Worm (Caenorhabditis elegans) whole organism, young adult: ENCODE measurements around the gene W09D6.4.

Experiments
- B0336.3 ChIP-seq: fragments of 200-800 bp; sonication (Bioruptor generic); IDR thresholded peaks from 2 replicates; pipeline ENCODE4 v1.3.6; 2022; ENCODE audit warnings: missing genetic modification characterization, missing compliant biosample characterization
- C06A6.2 ChIP-seq: fragments of 200-800 bp; sonication (Bioruptor generic); conservative IDR thresholded peaks from 2 replicates; pipeline ENCODE4 v1.3.6; 2022; ENCODE audit warnings: missing genetic modification characterization, missing compliant biosample characterization
- D2030.7 ChIP-seq: fragments of 200-800 bp; sonication (Bioruptor generic); IDR thresholded peaks from 2 replicates; pipeline ENCODE4 v1.3.6; 2022; ENCODE audit warnings: missing genetic modification reagents, missing genetic modification characterization, missing compliant biosample characterization
- F22D6.2 ChIP-seq: sonication (generic microtip); optimal IDR thresholded peaks from 2 replicates; lab custom pipeline; 2016; ENCODE audit warnings: mild to moderate bottlenecking, missing genetic modification characterization, missing compliant biosample characterization
- F33H1.4 ChIP-seq: fragments of 200-800 bp; sonication (Bioruptor generic); IDR thresholded peaks from 2 replicates; pipeline ENCODE4 v1.3.6; 2022; ENCODE audit warnings: missing genetic modification reagents, missing genetic modification characterization, missing compliant biosample characterization
- F39B2.1 ChIP-seq: fragments of 200-800 bp; sonication (Bioruptor generic); IDR thresholded peaks from 2 replicates; pipeline ENCODE4 v1.3.6; 2022; ENCODE audit warnings: missing genetic modification reagents, missing genetic modification characterization, missing compliant biosample characterization
- F52B5.7 ChIP-seq: sonication (generic microtip); optimal IDR thresholded peaks from 2 replicates; lab custom pipeline; 2016; ENCODE audit warnings: mild to moderate bottlenecking, missing genetic modification characterization, missing compliant biosample characterization
- F57A8.1 ChIP-seq: fragments of 200-800 bp; sonication (Bioruptor generic); optimal IDR thresholded peaks from 2 replicates; lab custom pipeline; 2018; ENCODE audit warnings: mild to moderate bottlenecking, missing genetic modification characterization, moderate library complexity, missing compliant biosample characterization
- T07F8.4 ChIP-seq: sonication (generic microtip); optimal IDR thresholded peaks from 2 replicates; lab custom pipeline; 2016; ENCODE audit warnings: mild to moderate bottlenecking, missing genetic modification characterization, moderate library complexity, missing compliant biosample characterization
- Y53F4B.3 ChIP-seq: fragments of 200-800 bp; sonication (Bioruptor generic); IDR thresholded peaks from 2 replicates; pipeline ENCODE4 v1.3.6; 2022; ENCODE audit warnings: missing genetic modification reagents, missing genetic modification characterization, missing compliant biosample characterization
- Y53G8AR.9 ChIP-seq: fragments of 200-800 bp; sonication (Bioruptor generic); conservative IDR thresholded peaks from 2 replicates; pipeline ENCODE4 v1.3.6; 2022; ENCODE audit warnings: missing genetic modification reagents, missing genetic modification characterization, missing compliant biosample characterization
- Y95B8A.8 ChIP-seq: fragments of 200-800 bp; sonication (Bioruptor generic); IDR thresholded peaks from 2 replicates; pipeline ENCODE4 v1.3.6; 2022; ENCODE audit warnings: missing genetic modification reagents, missing genetic modification characterization, missing compliant biosample characterization
- aptf-2 ChIP-seq: fragments of 200-800 bp; sonication (Bioruptor generic); conservative IDR thresholded peaks from 2 replicates; pipeline ENCODE4 v1.3.6; 2022; ENCODE audit warnings: missing genetic modification reagents, missing genetic modification characterization, missing compliant biosample characterization
- attf-5 ChIP-seq: fragments of 200-800 bp; sonication (Bioruptor generic); optimal IDR thresholded peaks from 2 replicates; lab custom pipeline; 2018; ENCODE audit warnings: mild to moderate bottlenecking, missing genetic modification characterization, missing compliant biosample characterization
- ceh-100 ChIP-seq: fragments of 200-800 bp; sonication (Bioruptor generic); IDR thresholded peaks from 2 replicates; pipeline ENCODE4 v1.3.6; 2022; ENCODE audit warnings: missing genetic modification reagents, missing genetic modification characterization, missing compliant biosample characterization
- ceh-27 ChIP-seq: fragments of 200-800 bp; sonication (Bioruptor generic); optimal IDR thresholded peaks from 2 replicates; lab custom pipeline; 2018; ENCODE audit warnings: mild to moderate bottlenecking, missing genetic modification characterization, moderate library complexity, missing compliant biosample characterization
- ceh-58 ChIP-seq: fragments of 200-800 bp; sonication (Bioruptor generic); IDR thresholded peaks from 2 replicates; pipeline ENCODE4 v1.3.6; 2022; ENCODE audit warnings: missing genetic modification characterization, missing compliant biosample characterization
- ceh-79 ChIP-seq: sonication (generic microtip); optimal IDR thresholded peaks from 2 replicates; lab custom pipeline; 2017; ENCODE audit warnings: mild to moderate bottlenecking, missing genetic modification characterization, missing compliant biosample characterization
- ceh-91 ChIP-seq: fragments of 200-800 bp; sonication (Bioruptor generic); IDR thresholded peaks from 2 replicates; pipeline ENCODE4 v1.3.6; 2022; ENCODE audit warnings: missing genetic modification reagents, missing genetic modification characterization, missing compliant biosample characterization
- chd-7 ChIP-seq: sonication (generic microtip); optimal IDR thresholded peaks from 2 replicates; lab custom pipeline; 2016; ENCODE audit warnings: mild to moderate bottlenecking, missing genetic modification characterization, moderate library complexity, missing compliant biosample characterization
- dpl-1 ChIP-seq: fragments of 150-350 bp; optimal IDR thresholded peaks from 2 replicates; lab custom pipeline; 2014; ENCODE audit warnings: missing biosample characterization, missing genetic modification reagents, missing genetic modification characterization
- efl-1 ChIP-seq: fragments of 150-350 bp; optimal IDR thresholded peaks from 2 replicates; lab custom pipeline; 2014; ENCODE audit warnings: missing biosample characterization, missing genetic modification reagents, missing genetic modification characterization
- egl-44 ChIP-seq: fragments of 200-800 bp; sonication (Bioruptor generic); IDR thresholded peaks from 2 replicates; pipeline ENCODE4 v1.3.6; 2022; ENCODE audit warnings: missing genetic modification reagents, missing genetic modification characterization, missing compliant biosample characterization
- ets-4 ChIP-seq: fragments of 200-800 bp; sonication (Bioruptor generic); optimal IDR thresholded peaks from 2 replicates; lab custom pipeline; 2018; ENCODE audit warnings: mild to moderate bottlenecking, missing genetic modification characterization, missing compliant biosample characterization
- hmg-1.2 ChIP-seq: fragments of 200-800 bp; sonication (Bioruptor generic); IDR thresholded peaks from 2 replicates; pipeline ENCODE4 v1.3.6; 2022; ENCODE audit warnings: missing genetic modification reagents, missing genetic modification characterization, missing compliant biosample characterization
- lin-54 ChIP-seq: fragments of 200-800 bp; sonication (Bioruptor generic); optimal IDR thresholded peaks from 2 replicates; lab custom pipeline; 2018; ENCODE audit warnings: mild to moderate bottlenecking, missing genetic modification characterization, missing compliant biosample characterization
- lsl-1 ChIP-seq: fragments of 200-800 bp; sonication (Bioruptor generic); optimal IDR thresholded peaks from 2 replicates; lab custom pipeline; 2018; ENCODE audit warnings: mild to moderate bottlenecking, missing genetic modification characterization, moderate library complexity, missing compliant biosample characterization
- madf-3 ChIP-seq: fragments of 200-800 bp; sonication (Bioruptor generic); IDR thresholded peaks from 2 replicates; pipeline ENCODE4 v1.3.6; 2022; ENCODE audit warnings: missing genetic modification reagents, missing genetic modification characterization, missing compliant biosample characterization
- madf-6 ChIP-seq: fragments of 200-800 bp; sonication (Bioruptor generic); IDR thresholded peaks from 2 replicates; pipeline ENCODE4 v1.3.6; 2022; ENCODE audit warnings: missing genetic modification reagents, missing genetic modification characterization, missing compliant biosample characterization
- madf-8 ChIP-seq: fragments of 200-800 bp; sonication (Bioruptor generic); conservative IDR thresholded peaks from 2 replicates; pipeline ENCODE4 v1.3.6; 2022; ENCODE audit warnings: missing genetic modification reagents, missing genetic modification characterization, missing compliant biosample characterization
- mcd-1 ChIP-seq: fragments of 200-800 bp; sonication (Bioruptor generic); IDR thresholded peaks from 2 replicates; pipeline ENCODE4 v1.3.6; 2022; ENCODE audit warnings: missing genetic modification reagents, missing genetic modification characterization, missing compliant biosample characterization
- mel-28 ChIP-seq: sonication (generic microtip); optimal IDR thresholded peaks from 2 replicates; lab custom pipeline; 2016; ENCODE audit warnings: borderline replicate concordance, mild to moderate bottlenecking, missing genetic modification characterization, missing compliant biosample characterization
- mes-4 ChIP-seq: sonication (generic microtip); optimal IDR thresholded peaks from 2 replicates; lab custom pipeline; 2016; ENCODE audit warnings: missing genotype, missing genetic modification characterization, missing compliant biosample characterization
- nhr-27 ChIP-seq: fragments of 200-800 bp; sonication (Bioruptor generic); optimal IDR thresholded peaks from 2 replicates; lab custom pipeline; 2018; ENCODE audit warnings: mild to moderate bottlenecking, missing genetic modification characterization, moderate library complexity, missing compliant biosample characterization
- pbrm-1 ChIP-seq: fragments of 200-800 bp; sonication (Bioruptor generic); IDR thresholded peaks from 2 replicates; pipeline ENCODE4 v1.3.6; 2022; ENCODE audit warnings: missing genetic modification reagents, missing genetic modification characterization, missing compliant biosample characterization
- rcor-1 ChIP-seq: fragments of 200-800 bp; sonication (Bioruptor generic); IDR thresholded peaks from 2 replicates; pipeline ENCODE4 v1.3.6; 2022; ENCODE audit warnings: missing genetic modification reagents, missing genetic modification characterization, missing compliant biosample characterization
- repo-1 ChIP-seq: sonication (generic microtip); optimal IDR thresholded peaks from 2 replicates; lab custom pipeline; 2017; ENCODE audit warnings: mild to moderate bottlenecking, missing genetic modification characterization, missing compliant biosample characterization
- snpc-4 ChIP-seq, 5 experiments: fragments of 150-350 bp in 1 of 5; sonication (generic microtip) in 4 of 5; optimal IDR thresholded peaks; 2 replicates each; lab custom pipeline; 2014 to 2018; ENCODE audit warnings: missing genetic modification characterization in 5 of 5, missing biosample characterization in 3 of 5, antibody characterized with exemption in 2 of 5, mild to moderate bottlenecking in 2 of 5, missing compliant biosample characterization in 2 of 5, missing genotype in 2 of 5, moderate library complexity in 2 of 5, missing genetic modification reagents in 1 of 5
- tbp1 ChIP-seq: fragments of 200-800 bp; sonication (Bioruptor generic); optimal IDR thresholded peaks from 2 replicates; lab custom pipeline; 2018; ENCODE audit warnings: mild to moderate bottlenecking, missing genetic modification characterization, missing compliant biosample characterization
- unc-130 ChIP-seq: sonication (generic microtip); optimal IDR thresholded peaks from 2 replicates; lab custom pipeline; 2016; ENCODE audit warnings: missing genetic modification reagents, missing genetic modification characterization, missing compliant biosample characterization
- xnd-1 ChIP-seq: sonication (generic microtip); optimal IDR thresholded peaks from 2 replicates; lab custom pipeline; 2016; ENCODE audit warnings: missing genotype, missing genetic modification reagents, missing genetic modification characterization, missing compliant biosample characterization
- ztf-26 ChIP-seq: sonication (generic microtip); optimal IDR thresholded peaks from 2 replicates; lab custom pipeline; 2017; ENCODE audit warnings: missing genetic modification characterization, missing compliant biosample characterization
- ztf-28 ChIP-seq: fragments of 200-800 bp; sonication (Bioruptor generic); IDR thresholded peaks from 2 replicates; pipeline ENCODE4 v1.3.6; 2022; ENCODE audit warnings: missing genetic modification reagents, missing genetic modification characterization, missing compliant biosample characterization

The W09D6.4 gene

DNA sequence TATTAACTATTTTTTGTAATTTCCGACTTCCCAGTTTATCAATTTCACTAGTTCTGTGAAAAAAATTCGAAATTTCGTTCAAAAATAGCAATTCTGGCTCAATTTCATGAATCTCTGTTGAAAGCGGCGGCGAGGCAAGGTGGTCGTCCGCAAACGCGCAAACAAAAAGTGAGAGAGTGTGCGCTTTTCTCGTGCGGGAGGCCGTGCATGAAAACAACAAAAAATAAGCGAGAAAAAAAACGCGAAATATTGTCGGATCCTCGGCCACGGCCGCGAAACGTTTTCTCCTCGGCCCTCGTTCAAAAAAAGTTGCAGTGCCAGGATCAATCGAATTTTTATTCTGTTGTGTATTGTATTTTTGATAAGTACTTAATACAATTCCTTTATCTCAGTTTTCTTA is 33.2 kb downstream of the W09D6.4 start (continued):
- peak; percentile 23 for TF ChIP-seq unc-130 (GFP tag; lab: Kevin White, UChicago)
- peak; percentile 51 for TF ChIP-seq ceh-27 (GFP tag; lab: Kevin White, UChicago)
- peak; percentile 18 for TF ChIP-seq tbp1 (GFP tag; lab: Kevin White, UChicago)
- no peak for TF ChIP-seq ceh-79 (tag; lab: Kevin White, UChicago)
- peak; percentile 87 for TF ChIP-seq attf-5 (GFP tag; lab: Kevin White, UChicago)
- no peak for TF ChIP-seq aptf-2 (GFP tag; lab: Robert Waterston, UW)
- TF ChIP-seq lin-54 (GFP tag; lab: Kevin White, UChicago), result peak; percentile 59
- 0 out of 2 replicates have a peak, but pooled peaks have one; percentile 15 for TF ChIP-seq rcor-1 (GFP tag; lab: Robert Waterston, UW)
- TF ChIP-seq B0336.3 (GFP tag; lab: Robert Waterston, UW), result 0 out of 2 replicates have a peak, but pooled peaks have one; percentile 29
- no peak for TF ChIP-seq chd-7 (tag; lab: Kevin White, UChicago)
- no peak for TF ChIP-seq snpc-4 (GFP tag; optimal IDR thresholded peaks at IDR 0.05; lab: Kevin White, UChicago)
- peak in 3 of 4 experiments; percentile 22 to 42 (median 33) for TF ChIP-seq snpc-4 (tag; optimal IDR thresholded peaks at IDR 0.05; lab: Kevin White, UChicago)
- TF ChIP-seq ztf-28 (GFP tag; lab: Robert Waterston, UW), result peak; percentile 52; the same call in 1 of the 2 replicates

DNA sequence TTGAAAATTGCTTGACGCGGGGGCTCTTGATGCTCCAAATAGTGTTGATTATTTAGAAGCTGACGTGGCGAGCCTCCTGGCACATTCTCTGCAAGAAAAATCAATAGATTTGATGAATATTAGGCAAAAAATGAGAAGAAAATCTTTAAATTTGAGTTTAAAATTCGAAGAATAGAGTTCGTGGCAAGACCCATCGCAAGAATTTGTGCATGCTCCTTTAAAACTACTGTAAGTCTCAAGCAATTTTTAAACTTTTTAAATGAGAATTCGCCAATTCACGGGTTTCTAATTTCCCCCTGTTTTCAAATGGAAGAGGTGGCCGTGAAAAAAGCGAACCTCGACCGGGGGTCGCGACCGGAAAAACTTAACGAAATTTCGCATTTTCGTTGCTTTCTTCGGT is 34.3 kb downstream of the W09D6.4 start:
- TF ChIP-seq ztf-26 (no peak), F33H1.4 (GFP tag; lab: Robert Waterston, UW) (peak; percentile 64), madf-6 (GFP tag; lab: Robert Waterston, UW) (peak; percentile 40; the same call in 1 of the 2 replicates), lin-54 (GFP tag; lab: Kevin White, UChicago) (peak; percentile 1), lsl-1 (GFP tag; lab: Kevin White, UChicago) (peak; percentile 52), C06A6.2 (GFP tag; lab: Robert Waterston, UW) (no peak), B0336.3 (GFP tag; lab: Robert Waterston, UW) (no peak), xnd-1 (tag; lab: Kevin White, UChicago) (peak; percentile 39), ceh-58 (no peak), D2030.7 (GFP tag; lab: Robert Waterston, UW) (peak; percentile 24; the same call in 1 of the 2 replicates), dpl-1 (GFP tag; lab: Kevin White, UChicago) (no peak), T07F8.4 (no peak), egl-44 (GFP tag; lab: Robert Waterston, UW) (no peak)

DNA sequence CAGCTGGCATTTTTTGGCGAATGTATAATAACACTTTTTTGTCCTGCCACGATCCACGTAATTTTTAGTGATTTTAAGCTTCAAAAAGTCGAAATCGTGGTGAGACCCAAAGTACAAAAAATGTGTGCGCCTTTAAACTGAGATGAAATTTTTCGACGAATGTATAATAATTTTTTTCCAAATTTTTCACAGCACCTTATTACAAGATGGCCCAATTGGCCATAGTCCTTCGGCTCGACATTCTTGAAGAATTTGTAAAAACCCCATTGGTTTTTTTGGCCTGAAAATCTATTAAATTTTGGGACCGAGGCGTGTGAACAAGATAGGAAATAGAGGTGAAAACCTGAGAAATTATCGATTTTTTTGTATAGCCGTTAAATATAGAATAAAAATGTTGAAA is 36.4 kb downstream of the W09D6.4 start:
- TF ChIP-seq mel-28 (tag; lab: Kevin White, UChicago) (no peak), F52B5.7 (tag; lab: Kevin White, UChicago) (no peak), chd-7 (tag; lab: Kevin White, UChicago) (no peak), efl-1 (no peak), mes-4 (no peak), F57A8.1 (GFP tag; lab: Kevin White, UChicago) (no peak), repo-1 (tag; lab: Kevin White, UChicago) (no peak), F22D6.2 (tag; lab: Kevin White, UChicago) (no peak), nhr-27 (no peak), tbp1 (GFP tag; lab: Kevin White, UChicago) (no peak), ets-4 (GFP tag; lab: Kevin White, UChicago) (no peak), aptf-2 (GFP tag; lab: Robert Waterston, UW) (no peak)

DNA sequence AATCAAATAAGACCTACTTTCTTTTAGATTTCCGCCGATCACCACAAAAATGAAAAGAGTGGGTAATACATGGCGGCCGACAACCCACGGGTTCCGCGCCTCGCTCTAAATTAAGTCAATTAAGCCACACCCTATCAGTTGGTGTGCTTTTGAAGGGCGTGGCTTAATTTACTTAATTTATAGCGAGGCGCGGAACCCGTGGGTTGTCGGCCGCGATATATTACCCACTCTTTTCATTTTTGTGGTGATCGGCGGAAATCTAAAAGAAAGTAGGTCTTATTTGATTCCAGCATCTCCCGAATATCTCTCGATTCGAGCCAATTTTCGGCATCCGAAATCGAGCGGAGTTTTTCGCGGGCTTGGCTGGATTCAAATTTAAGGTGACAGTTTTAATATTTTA is 38.6 kb downstream of the W09D6.4 start:
- TF ChIP-seq Y95B8A.8 (GFP tag; lab: Robert Waterston, UW), result peak; percentile 80; the same call in 1 of the 2 replicates
- TF ChIP-seq Y53G8AR.9 (GFP tag; lab: Robert Waterston, UW), result 0 out of 2 replicates have a peak, but pooled peaks have one; percentile 73
- peak; percentile 74 for TF ChIP-seq hmg-1.2 (GFP tag; lab: Robert Waterston, UW)
- TF ChIP-seq madf-6 (GFP tag; lab: Robert Waterston, UW), result peak; percentile 86
- peak; percentile 39 for TF ChIP-seq efl-1
- peak; percentile 87 for TF ChIP-seq ceh-100 (GFP tag; lab: Robert Waterston, UW)
- TF ChIP-seq pbrm-1 (GFP tag; lab: Robert Waterston, UW), result peak; percentile 93
- peak; percentile 76 for TF ChIP-seq madf-3
- peak; percentile 71 for TF ChIP-seq ceh-91
- TF ChIP-seq madf-8 (GFP tag; lab: Robert Waterston, UW), result peak; percentile 22
- TF ChIP-seq mcd-1 (GFP tag; lab: Robert Waterston, UW), result peak; percentile 72
- TF ChIP-seq snpc-4 (GFP tag; optimal IDR thresholded peaks at IDR 0.05; lab: Kevin White, UChicago), result peak; percentile 89
- peak; percentile 78 to 97 (median 94) for TF ChIP-seq snpc-4 (tag; optimal IDR thresholded peaks at IDR 0.05; lab: Kevin White, UChicago)
- peak; percentile 56; the same call in 1 of the 2 replicates for TF ChIP-seq F39B2.1 (GFP tag; lab: Robert Waterston, UW)
- 0 out of 2 replicates have a peak, but pooled peaks have one; percentile 19 for TF ChIP-seq Y53F4B.3 (GFP tag; lab: Robert Waterston, UW)
